Fruit fly (Drosophila melanogaster) whole organism, pupa: ENCODE measurements around the gene sowah.

Source experiments
- CG10348 ChIP-seq: fragments of 200-800 bp; sonication (Bioruptor generic); IDR thresholded peaks from 2 replicates; pipeline ENCODE4 v1.3.6; 2022; ENCODE audit warnings: missing biosample characterization, missing genetic modification characterization
- CG14655 ChIP-seq: fragments of 200-800 bp; sonication (Bioruptor generic); optimal IDR thresholded peaks from 3 replicates; lab custom pipeline; 2017; ENCODE audit warnings: mild to moderate bottlenecking, missing biosample characterization, missing genetic modification reagents, missing genetic modification characterization
- CG15710 ChIP-seq: fragments of 200-800 bp; sonication (Bioruptor generic); optimal IDR thresholded peaks from 2 replicates; lab custom pipeline; 2018; ENCODE audit warnings: missing biosample characterization, mild to moderate bottlenecking, missing genetic modification characterization, moderate library complexity
- CG17806 ChIP-seq: fragments of 200-800 bp; sonication (Bioruptor generic); optimal IDR thresholded peaks from 2 replicates; lab custom pipeline; 2018; ENCODE audit warnings: missing biosample characterization, mild to moderate bottlenecking, missing genetic modification characterization, moderate library complexity
- CG32121 ChIP-seq: fragments of 200-800 bp; sonication (Bioruptor generic); IDR thresholded peaks from 2 replicates; pipeline ENCODE4 v1.3.6; 2022; ENCODE audit warnings: missing biosample characterization, missing genetic modification characterization
- CG4496 ChIP-seq: fragments of 200-800 bp; sonication (Bioruptor generic); IDR thresholded peaks from 3 replicates; pipeline ENCODE4 v1.3.6; 2022; ENCODE audit warnings: missing biosample characterization, missing genetic modification characterization
- CG8159 ChIP-seq: fragments of 200-800 bp; sonication (Bioruptor generic); optimal IDR thresholded peaks from 3 replicates; lab custom pipeline; 2018; ENCODE audit warnings: missing biosample characterization, mild to moderate bottlenecking, missing genetic modification characterization, moderate library complexity
- CG9948 ChIP-seq: fragments of 200-800 bp; sonication (Bioruptor generic); optimal IDR thresholded peaks from 2 replicates; lab custom pipeline; 2018; ENCODE audit warnings: missing biosample characterization, mild to moderate bottlenecking, missing genetic modification characterization, moderate library complexity
- D1 ChIP-seq: fragments of 200-800 bp; sonication (Bioruptor generic); optimal IDR thresholded peaks from 2 replicates; lab custom pipeline; 2018; ENCODE audit warnings: missing biosample characterization, mild to moderate bottlenecking, missing genetic modification characterization, moderate library complexity
- EcR ChIP-seq: fragments of 200-800 bp; sonication (Bioruptor generic); optimal IDR thresholded peaks from 3 replicates; lab custom pipeline; 2019; ENCODE audit warnings: missing biosample characterization, missing genetic modification characterization, mild to moderate bottlenecking, moderate library complexity, missing genetic modification reagents
- Pif1A ChIP-seq: fragments of 200-800 bp; sonication (Bioruptor generic); optimal IDR thresholded peaks from 3 replicates; lab custom pipeline; 2016; ENCODE audit warnings: missing biosample characterization, missing genetic modification characterization
- Pif1B ChIP-seq: fragments of 200-800 bp; sonication (Bioruptor generic); optimal IDR thresholded peaks from 3 replicates; lab custom pipeline; 2016; ENCODE audit warnings: missing biosample characterization, missing genetic modification characterization
- Snoo ChIP-seq: fragments of 200-800 bp; sonication (Bioruptor generic); optimal IDR thresholded peaks from 3 replicates; lab custom pipeline; 2017; ENCODE audit warnings: missing biosample characterization, mild to moderate bottlenecking, missing genetic modification characterization, inconsistent platforms
- gl ChIP-seq: fragments of 200-800 bp; sonication (Bioruptor generic); optimal IDR thresholded peaks from 2 replicates; lab custom pipeline; 2018; ENCODE audit warnings: missing biosample characterization, mild to moderate bottlenecking, missing genetic modification characterization

dm6 chr3L:12507571-12507970, 64.8 kb downstream of the sowah start, which contains the start of gene CG10654:
- TF ChIP-seq gl (tag; lab: Kevin White, UChicago) (no peak), CG32121 (GFP tag; lab: Robert Waterston, UW) (no peak), D1 (no peak), Pif1B (GFP tag; lab: Kevin White, UChicago) (no peak), Snoo (tag; lab: Kevin White, UChicago) (no peak), CG14655 (no peak), EcR (GFP tag; lab: Kevin White, UChicago) (no peak), CG10348 (no peak), CG17806 (tag; lab: Kevin White, UChicago) (no peak), CG8159 (no peak), Pif1A (GFP tag; lab: Kevin White, UChicago) (no peak), CG4496 (GFP tag; lab: Robert Waterston, UW) (no peak), CG9948 (tag; lab: Kevin White, UChicago) (no peak), CG15710 (tag; lab: Kevin White, UChicago) (no peak)
